Worm (Caenorhabditis elegans): ENCODE measurements around the gene nol-56.

Gene nol-56

ce11 chrV:10320101-10320761, 32.5 kb downstream of the nol-56 start, which contains the start of the genes gna-1 and B0024.13 (continued):
- TF ChIP-seq ama-1 (optimal IDR thresholded peaks at IDR 0.05) (no peak), grh-1 (GFP tag; IDR thresholded peaks at IDR 0.05) (no peak), egl-13 (tag; optimal IDR thresholded peaks at IDR 0.05) (peak; percentile 77), ceh-88 (GFP tag; IDR thresholded peaks at IDR 0.05) (peak; percentile 22; the same call in 1 of the 2 replicates), ceh-82 (tag; optimal IDR thresholded peaks at IDR 0.05) (peak; percentile 19 to 68 (median 38)), hlh-4 (tag; optimal IDR thresholded peaks at IDR 0.05) (no peak), fkh-8 (tag; optimal IDR thresholded peaks at IDR 0.05) (peak; percentile 69), unc-62 (GFP tag; optimal IDR thresholded peaks at IDR 0.05) (no peak), lsy-2 (tag; optimal IDR thresholded peaks at IDR 0.05) (peak; percentile 54 to 64), lin-39 (tag; optimal IDR thresholded peaks at IDR 0.05) (no peak), tbx-2 (tag; optimal IDR thresholded peaks at IDR 0.05) (peak; percentile 87), lin-35 (GFP tag; optimal IDR thresholded peaks at IDR 0.05) (peak; percentile 50 to 59), pqm-1 (tag; optimal IDR thresholded peaks at IDR 0.05) (no peak), unc-86 (tag; optimal IDR thresholded peaks at IDR 0.05) (peak; percentile 45), fkh-10 (GFP tag; optimal IDR thresholded peaks at IDR 0.05) (no peak), nhr-12 (tag; optimal IDR thresholded peaks at IDR 0.05) (no peak), unc-98 (GFP tag; IDR thresholded peaks at IDR 0.05) (no peak; the same call in 1 of the 2 replicates), fkh-4 (tag; optimal IDR thresholded peaks at IDR 0.05; ENCODE audit: borderline replicate concordance) (peak; percentile 87), nhr-85 (tag) (peak; percentile 87), unc-30 (tag; optimal IDR thresholded peaks at IDR 0.05) (no peak), nhr-28 (tag; optimal IDR thresholded peaks at IDR 0.05) (no peak), nhr-47 (tag; optimal IDR thresholded peaks at IDR 0.05) (peak; percentile 81), irx-1 (tag; optimal IDR thresholded peaks at IDR 0.05) (peak; percentile 81), sox-4 (tag; optimal IDR thresholded peaks at IDR 0.05) (peak; percentile 77), blmp-1 (tag; optimal IDR thresholded peaks at IDR 0.05) (peak; percentile 60), lin-14 (GFP tag; optimal IDR thresholded peaks at IDR 0.05) (peak; percentile 84), egl-27 (tag; optimal IDR thresholded peaks at IDR 0.05) (no peak), nhr-19 (GFP tag; conservative IDR thresholded peaks at IDR 0.05) (peak; percentile 72), swsn-7 (tag; optimal IDR thresholded peaks at IDR 0.05) (peak; percentile 79), dpl-1 (GFP tag; optimal IDR thresholded peaks at IDR 0.05) (peak; percentile 37 to 62 (median 58)), sptf-1 (tag; optimal IDR thresholded peaks at IDR 0.05) (no peak), dsc-1 (tag; optimal IDR thresholded peaks at IDR 0.05) (peak; percentile 82), ces-1 (GFP tag; optimal IDR thresholded peaks at IDR 0.05) (no peak), nhr-84 (tag; optimal IDR thresholded peaks at IDR 0.05) (no peak), isw-1 (GFP tag; IDR thresholded peaks at IDR 0.05) (peak; percentile 57), vab-15 (tag; optimal IDR thresholded peaks at IDR 0.05) (no peak), aha-1 (tag; optimal IDR thresholded peaks at IDR 0.05) (no peak), mdl-1 (tag; optimal IDR thresholded peaks at IDR 0.05) (no peak), jun-1 (tag; optimal IDR thresholded peaks at IDR 0.05) (peak; percentile 19), rnt-1 (tag; optimal IDR thresholded peaks at IDR 0.05) (peak; percentile 97), mef-2 (tag; optimal IDR thresholded peaks at IDR 0.05) (no peak), C04F5.9 (tag; optimal IDR thresholded peaks at IDR 0.05) (peak; percentile 64), elt-2 (tag; optimal IDR thresholded peaks at IDR 0.05) (peak; percentile 41), tlp-1 (tag; optimal IDR thresholded peaks at IDR 0.05) (no peak), lin-15B (tag; optimal IDR thresholded peaks at IDR 0.05) (peak; percentile 30), skn-1 (tag; optimal IDR thresholded peaks at IDR 0.05) (peak; percentile 44), C34B4.2 (tag; optimal IDR thresholded peaks at IDR 0.05) (no peak), Y116A8C.19 (tag; optimal IDR thresholded peaks at IDR 0.05; ENCODE audit: borderline replicate concordance) (peak; percentile 12), hlh-17 (GFP tag; optimal IDR thresholded peaks at IDR 0.05; ENCODE audit: borderline replicate concordance) (no peak), zag-1 (tag; optimal IDR thresholded peaks at IDR 0.05) (no peak), fos-1 (tag; optimal IDR thresholded peaks at IDR 0.05) (no peak), nhr-77 (tag; optimal IDR thresholded peaks at IDR 0.05) (peak; percentile 35), nhr-76 (tag; optimal IDR thresholded peaks at IDR 0.05) (no peak)
